Worm (Caenorhabditis elegans) whole organism, L2 larva: Measurements from ENCODE around the gene C47E12.2.

Experiments
- F13H6.1 ChIP-seq: sonication (generic microtip); optimal IDR thresholded peaks from 2 replicates; lab custom pipeline; 2016; ENCODE audit warnings: missing genetic modification characterization, missing compliant biosample characterization
- blmp-1 ChIP-seq: sonication (generic microtip); optimal IDR thresholded peaks from 2 replicates; lab custom pipeline; 2017; ENCODE audit warnings: missing genetic modification characterization, mild to moderate bottlenecking, missing compliant biosample characterization, antibody characterized with exemption, moderate library complexity; ENCODE audit not compliant: insufficient read depth
- elt-1 ChIP-seq: fragments of 150-350 bp; optimal IDR thresholded peaks from 2 replicates; lab custom pipeline; 2014; ENCODE audit warnings: missing biosample characterization, missing genetic modification characterization
- nhr-11 ChIP-seq: fragments of 150-350 bp; optimal IDR thresholded peaks from 2 replicates; lab custom pipeline; 2014; ENCODE audit warnings: missing biosample characterization, missing genetic modification characterization
- nhr-12 ChIP-seq: fragments of 150-350 bp; optimal IDR thresholded peaks from 2 replicates; lab custom pipeline; 2014; ENCODE audit warnings: missing biosample characterization, missing genetic modification characterization
- skn-1 ChIP-seq: sonication (generic microtip); optimal IDR thresholded peaks from 2 replicates; lab custom pipeline; 2017; ENCODE audit warnings: missing biosample characterization, missing genetic modification characterization
- snpc-4 ChIP-seq: fragments of 150-350 bp; optimal IDR thresholded peaks from 2 replicates; lab custom pipeline; 2014; ENCODE audit warnings: missing biosample characterization, missing genetic modification characterization
- unc-55 ChIP-seq: fragments of 150-350 bp; sonication (generic microtip); optimal IDR thresholded peaks from 3 replicates; lab custom pipeline; 2014; ENCODE audit warnings: missing biosample characterization, missing genetic modification reagents, missing genetic modification characterization
- ztf-11 ChIP-seq: sonication (generic microtip); optimal IDR thresholded peaks from 2 replicates; lab custom pipeline; 2017; ENCODE audit warnings: missing biosample characterization, missing genetic modification characterization
- ztf-4 ChIP-seq: fragments of 150-350 bp; optimal IDR thresholded peaks from 2 replicates; lab custom pipeline; 2014; ENCODE audit warnings: missing biosample characterization, missing genetic modification characterization

DNA sequence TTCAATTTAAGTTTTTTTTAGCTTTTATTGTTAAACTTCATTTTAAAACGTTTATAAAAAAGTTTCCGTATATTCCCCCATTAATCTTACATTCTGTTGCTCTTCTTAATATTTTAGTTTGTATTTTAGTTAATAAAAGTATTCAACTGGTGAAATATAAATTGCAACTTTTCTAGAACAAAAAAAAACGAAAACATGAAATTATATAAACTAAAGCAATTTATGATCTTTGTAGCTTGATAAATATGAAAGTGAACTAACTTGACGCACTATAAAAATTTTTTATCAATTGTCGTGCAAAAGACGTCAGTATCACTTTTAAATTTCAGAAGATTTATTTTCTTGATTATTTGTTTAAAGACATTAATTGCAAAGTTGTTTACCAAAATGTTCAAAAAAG is 14.3 kb upstream of the C47E12.2 start, which contains the start of gene F44D12.2:
- TF ChIP-seq unc-55 (GFP tag; lab: Kevin White, UChicago), result no peak
- TF ChIP-seq nhr-11 (tag; lab: Kevin White, UChicago), result no peak
- no peak for TF ChIP-seq skn-1 (tag; lab: Kevin White, UChicago)
- TF ChIP-seq F13H6.1 (tag; lab: Kevin White, UChicago), result no peak
- no peak for TF ChIP-seq ztf-11
- no peak for TF ChIP-seq blmp-1 (tag; lab: Kevin White, UChicago)
- no peak for TF ChIP-seq snpc-4 (tag; lab: Kevin White, UChicago)
- no peak for TF ChIP-seq ztf-4 (tag; lab: Kevin White, UChicago)
- TF ChIP-seq nhr-12 (tag; lab: Kevin White, UChicago), result no peak
- TF ChIP-seq elt-1 (tag; lab: Kevin White, UChicago), result no peak
